Worm (Caenorhabditis elegans) whole organism, L4 larva: ENCODE data around the gene F09A5.2.

Experiments used
- F49E8.2 ChIP-seq: sonication (generic microtip); optimal IDR thresholded peaks from 2 replicates; lab custom pipeline; 2016; ENCODE audit warnings: missing compliant biosample characterization, mild to moderate bottlenecking, missing genetic modification characterization, borderline replicate concordance
- lin-13 ChIP-seq: fragments of 150-350 bp; optimal IDR thresholded peaks from 2 replicates; lab custom pipeline; 2014; ENCODE audit warnings: missing biosample characterization, missing genetic modification reagents, missing genetic modification characterization
- pha-4 ChIP-seq, 2 experiments: fragments of 150-350 bp in 1 of 2; fragments of 200-800 bp in 1 of 2; sonication (Bioruptor generic) in 1 of 2; IDR thresholded peaks in 1 of 2; optimal IDR thresholded peaks in 1 of 2; 2 replicates each; pipeline versions ENCODE4 v1.3.6 to Lab custom; 2014 to 2022; ENCODE audit warnings: missing genetic modification characterization in 2 of 2, missing genetic modification reagents in 2 of 2, missing biosample characterization in 1 of 2, missing compliant biosample characterization in 1 of 2
- unc-62 ChIP-seq, 3 experiments: fragments of 150-350 bp in 1 of 3; sonication (generic microtip); optimal IDR thresholded peaks in 2 of 3; peaks in 1 of 3; 1 replicate in 1 of 3; 2 replicates in 2 of 3; lab custom pipeline; 2014 to 2017; ENCODE audit warnings: missing biosample characterization in 3 of 3, missing genetic modification characterization in 3 of 3, missing genetic modification reagents in 3 of 3, missing genotype in 1 of 3
- zfp-2 ChIP-seq: sonication (generic microtip); optimal IDR thresholded peaks from 2 replicates; lab custom pipeline; 2016; ENCODE audit warnings: mild to moderate bottlenecking, missing genetic modification characterization, missing compliant biosample characterization

DNA sequence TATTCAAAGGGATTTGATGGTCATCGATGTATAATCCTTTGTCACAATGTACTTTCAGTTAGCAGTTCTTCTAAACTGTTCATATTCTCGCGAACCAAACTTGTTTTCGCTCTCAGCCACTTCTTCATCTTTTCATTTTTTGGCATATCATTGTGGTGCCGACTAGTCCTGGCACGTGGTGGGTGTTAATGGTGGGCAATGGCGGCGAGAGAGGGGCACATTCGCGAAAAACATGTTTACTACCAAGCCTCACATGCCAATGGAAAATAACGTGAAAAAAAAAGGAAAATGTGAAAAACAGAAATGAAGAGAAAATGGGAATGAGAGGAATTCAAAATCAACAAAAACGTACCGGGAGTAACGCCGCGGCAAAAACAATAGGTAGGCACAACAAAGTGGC, 12.2 kb downstream of the F09A5.2 start:
- TF ChIP-seq F49E8.2 (tag; lab: Kevin White, UChicago) = no peak
- no peak for TF ChIP-seq pha-4 (GFP tag; IDR thresholded peaks at IDR 0.05; lab: Robert Waterston, UW)
- no peak for TF ChIP-seq pha-4 (tag; optimal IDR thresholded peaks at IDR 0.05; lab: Kevin White, UChicago)
- peak in 1 of 2 experiments; percentile 94 for TF ChIP-seq unc-62 (GFP tag; optimal IDR thresholded peaks at IDR 0.05 in 1 of 2; lab: Kevin White, UChicago)
- no peak for TF ChIP-seq unc-62 (tag; optimal IDR thresholded peaks at IDR 0.05; lab: Kevin White, UChicago)
- TF ChIP-seq zfp-2 = no peak
- no peak for TF ChIP-seq lin-13 (GFP tag; lab: Kevin White, UChicago)
